Worm (Caenorhabditis elegans): ENCODE data around the gene spat-2.

ce11 chrIII:11110756-11111155 is 74.0 kb downstream of the spat-2 start:
- TF ChIP-seq snpc-4 (tag; optimal IDR thresholded peaks at IDR 0.05) (no peak), cnd-1 (tag; optimal IDR thresholded peaks at IDR 0.05) (no peak), zip-8 (tag; optimal IDR thresholded peaks at IDR 0.05) (no peak), nhr-237 (tag; optimal IDR thresholded peaks at IDR 0.05) (no peak), elt-1 (tag; optimal IDR thresholded peaks at IDR 0.05; ENCODE audit: borderline replicate concordance, insufficient read depth) (no peak), pha-4 (tag; optimal IDR thresholded peaks at IDR 0.05) (peak; percentile 14), sptf-1 (tag; optimal IDR thresholded peaks at IDR 0.05) (peak; percentile 74), mab-5 (tag; optimal IDR thresholded peaks at IDR 0.05) (no peak)

All from whole organism, mixed stage, embryonic.